Fruit fly (Drosophila melanogaster) Kc167 (cell line): Measurements from ENCODE around the gene CG17105.

Experiments used
- Myc ChIP-seq: fragments of >200 bp; optimal IDR thresholded peaks from 2 replicates; lab custom pipeline; 2017; ENCODE audit warnings: missing external identifiers
- Sin3A ChIP-seq: fragments of >200 bp; optimal IDR thresholded peaks from 2 replicates; lab custom pipeline; 2018; ENCODE audit warnings: missing external identifiers

DNA sequence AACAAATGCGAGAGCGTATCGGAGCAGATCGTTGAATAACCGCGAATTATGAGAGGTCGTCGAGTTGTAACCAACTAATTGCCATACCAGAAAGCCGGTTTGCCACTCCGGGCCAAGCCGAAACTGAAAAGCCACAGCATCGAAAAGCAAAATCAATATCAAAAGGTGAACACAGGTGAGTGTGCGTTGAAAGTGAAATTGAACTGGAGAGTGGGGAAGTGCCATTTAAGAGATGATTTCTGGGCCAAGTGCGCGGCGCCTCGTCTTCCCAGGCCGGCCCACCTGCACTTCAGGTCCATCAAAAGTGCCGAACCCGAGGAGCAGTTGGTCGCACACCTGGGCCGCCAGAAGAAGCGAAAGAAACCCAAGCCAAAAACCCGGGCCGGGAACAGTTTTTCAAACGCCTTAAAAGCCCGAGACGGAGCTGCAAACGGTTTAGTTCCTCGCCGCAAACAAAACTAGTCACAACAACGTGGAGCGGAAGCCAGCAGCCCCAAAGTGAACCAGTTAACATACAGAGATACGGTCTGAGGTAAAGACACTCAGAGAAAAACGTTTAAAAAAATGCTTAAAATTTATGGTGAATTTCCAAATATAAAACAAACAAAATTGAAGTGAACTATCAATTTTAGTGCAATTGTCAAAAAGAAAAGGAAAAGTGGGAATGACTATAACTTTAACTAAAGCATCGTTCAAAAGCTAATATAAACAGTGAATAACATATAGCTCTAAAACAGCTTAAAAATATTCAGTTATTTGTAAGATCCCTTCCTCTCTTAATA, 3.7 kb upstream of the CG17105 start, which contains the start of gene CG17104:
- TF ChIP-seq Myc (lab: Kevin White, UChicago) = no peak
- TF ChIP-seq Sin3A (lab: Kevin White, UChicago) = no peak
